Worm (Caenorhabditis elegans): ENCODE data around the gene srh-44.

Gene srh-44

DNA sequence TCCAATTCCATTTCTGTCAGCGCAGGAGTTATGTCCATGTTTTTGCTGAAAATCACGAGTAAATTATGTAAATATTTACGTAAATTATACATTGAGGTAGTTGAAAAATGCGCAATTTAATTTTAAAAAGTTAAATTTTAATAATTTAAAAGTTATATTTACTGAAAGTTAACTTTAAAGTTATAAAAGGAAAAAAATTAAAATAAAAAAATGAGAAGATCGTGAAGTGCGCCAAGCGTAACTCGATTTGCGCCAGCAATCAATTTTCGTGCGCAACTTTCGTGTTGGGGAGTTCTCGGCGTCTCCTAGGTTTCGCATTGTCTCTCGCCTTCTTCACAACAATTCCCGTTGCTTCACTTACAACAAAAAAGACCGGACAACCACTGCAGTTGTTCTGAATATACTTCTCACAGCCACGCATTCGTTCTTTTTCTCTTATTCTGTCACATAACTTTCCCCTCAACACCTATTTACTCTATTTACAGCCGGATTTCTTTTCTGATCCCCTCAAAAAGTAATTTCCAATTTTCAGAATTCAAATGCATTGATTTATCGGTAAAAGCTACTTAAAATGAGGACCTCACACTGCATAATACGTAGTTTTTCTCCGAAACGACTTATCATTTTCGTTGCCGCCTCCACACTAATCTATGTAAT, 41.2 kb upstream of the srh-44 start, which contains the start of the genes metl-1 and W02B12.11:
TSS of gene metl-1 (minus strand) at position 51 of the 657 bp plus-strand sequence.
TSS of gene W02B12.11 (plus strand) at position 337 of the 657 bp plus-strand sequence.
- TF ChIP-seq ama-1 (optimal IDR thresholded peaks at IDR 0.05) = peak; percentile 25
- peak; percentile 53 for TF ChIP-seq F10B5.3 (tag; optimal IDR thresholded peaks at IDR 0.05)
- TF ChIP-seq ztf-7 (tag; optimal IDR thresholded peaks at IDR 0.05) = no peak
- peak; percentile 32; the same call in 1 of the 2 replicates for TF ChIP-seq set-16 (GFP tag; IDR thresholded peaks at IDR 0.05)
- no peak for TF ChIP-seq ces-1 (GFP tag; optimal IDR thresholded peaks at IDR 0.05)
- peak; percentile 74 for TF ChIP-seq dmd-6 (GFP tag; IDR thresholded peaks at IDR 0.05)
- TF ChIP-seq egl-27 (tag; optimal IDR thresholded peaks at IDR 0.05) = no peak
- no peak for TF ChIP-seq nhr-237 (tag; optimal IDR thresholded peaks at IDR 0.05)
- TF ChIP-seq zip-11 (GFP tag; IDR thresholded peaks at IDR 0.05) = no peak
- TF ChIP-seq ceh-44 (GFP tag; IDR thresholded peaks at IDR 0.05) = no peak
- TF ChIP-seq D1046.2 (GFP tag; IDR thresholded peaks at IDR 0.05) = no peak
- TF ChIP-seq spr-3 (GFP tag; optimal IDR thresholded peaks at IDR 0.05) = peak; percentile 71
- TF ChIP-seq F26F4.8 (GFP tag; conservative IDR thresholded peaks at IDR 0.05) = no peak
- no peak for TF ChIP-seq ZK337.2 (GFP tag; IDR thresholded peaks at IDR 0.05)
- no peak for TF ChIP-seq nhr-10 (tag; optimal IDR thresholded peaks at IDR 0.05)
- 0 out of 2 replicates have a peak, but pooled peaks have one; percentile 66 for TF ChIP-seq saeg-2 (GFP tag; IDR thresholded peaks at IDR 0.05)
- no peak for TF ChIP-seq nhr-77 (tag; optimal IDR thresholded peaks at IDR 0.05)
- peak; percentile 82 for TF ChIP-seq dpl-1 (GFP tag; optimal IDR thresholded peaks at IDR 0.05)
- no peak for TF ChIP-seq lir-3 (tag; optimal IDR thresholded peaks at IDR 0.05)
- TF ChIP-seq zip-2 (tag; optimal IDR thresholded peaks at IDR 0.05) = peak; percentile 6
- peak; percentile 47; the same call in 1 of the 2 replicates for TF ChIP-seq Y48G9A.11 (GFP tag; IDR thresholded peaks at IDR 0.05)
- TF ChIP-seq nhr-42 (GFP tag; IDR thresholded peaks at IDR 0.05) = no peak
- TF ChIP-seq lim-7 (GFP tag; IDR thresholded peaks at IDR 0.05) = peak; percentile 60; the same call in 1 of the 2 replicates
- no peak for TF ChIP-seq lin-39 (tag; optimal IDR thresholded peaks at IDR 0.05)
- TF ChIP-seq R02D3.7 (tag; optimal IDR thresholded peaks at IDR 0.05) = no peak
- TF ChIP-seq mxl-2 (GFP tag; conservative IDR thresholded peaks at IDR 0.05) = no peak
- TF ChIP-seq T26A8.4 (GFP tag; IDR thresholded peaks at IDR 0.05) = peak; percentile 92
- TF ChIP-seq nhr-28 (tag; optimal IDR thresholded peaks at IDR 0.05) = no peak
- no peak for TF ChIP-seq ceh-20 (GFP tag; IDR thresholded peaks at IDR 0.05)
- no peak for TF ChIP-seq dmd-8 (GFP tag; IDR thresholded peaks at IDR 0.05)
- TF ChIP-seq pqm-1 (tag; optimal IDR thresholded peaks at IDR 0.05) = no peak
- TF ChIP-seq madf-9 (GFP tag; conservative IDR thresholded peaks at IDR 0.05) = peak; percentile 62
- peak; percentile 88 for TF ChIP-seq nhr-102 (tag; optimal IDR thresholded peaks at IDR 0.05)
- peak; percentile 68 for TF ChIP-seq nhr-48 (tag; optimal IDR thresholded peaks at IDR 0.05)
- no peak for TF ChIP-seq sdz-12 (GFP tag; optimal IDR thresholded peaks at IDR 0.05)
- TF ChIP-seq zfp-3 (GFP tag; conservative IDR thresholded peaks at IDR 0.05) = 0 out of 2 replicates have a peak, but pooled peaks have one; percentile 44
- TF ChIP-seq lin-13 (GFP tag; optimal IDR thresholded peaks at IDR 0.05) = no peak
- TF ChIP-seq dmd-9 (GFP tag; IDR thresholded peaks at IDR 0.05) = no peak
- TF ChIP-seq hif-1 (tag; optimal IDR thresholded peaks at IDR 0.05) = peak in 1 of 2 experiments; percentile 68
- peak in 1 of 2 experiments; percentile 43 for TF ChIP-seq mdl-1 (tag; optimal IDR thresholded peaks at IDR 0.05)
- TF ChIP-seq F49E8.2 (tag; optimal IDR thresholded peaks at IDR 0.05; ENCODE audit: borderline replicate concordance) = peak; percentile 40
- no peak for TF ChIP-seq aly-2 (tag; optimal IDR thresholded peaks at IDR 0.05)
- TF ChIP-seq ceh-62 (tag; optimal IDR thresholded peaks at IDR 0.05) = no peak
- no peak for TF ChIP-seq Y75B8A.6 (GFP tag; IDR thresholded peaks at IDR 0.05)
- no peak for TF ChIP-seq cey-2 (tag; optimal IDR thresholded peaks at IDR 0.05; ENCODE audit: borderline replicate concordance, insufficient read depth)
- peak; percentile 93 for TF ChIP-seq mes-2 (tag; optimal IDR thresholded peaks at IDR 0.05; ENCODE audit: poor library complexity, severe bottlenecking)
- TF ChIP-seq hlh-11 (tag; optimal IDR thresholded peaks at IDR 0.05) = peak; percentile 83
- no peak for TF ChIP-seq F44E2.7 (GFP tag; IDR thresholded peaks at IDR 0.05)
- TF ChIP-seq lin-38 (GFP tag; IDR thresholded peaks at IDR 0.05) = peak; percentile 88
- peak; percentile 84 for TF ChIP-seq pha-4 (GFP tag; IDR thresholded peaks at IDR 0.05)
- peak; percentile 14 for TF ChIP-seq pha-4 (tag; optimal IDR thresholded peaks at IDR 0.05)
